Fruit fly (Drosophila melanogaster) whole organism, wandering third instar larva: Measurements from ENCODE around the gene mbt.

Source experiments
- Abd-B ChIP-seq: fragments of >200 bp; optimal IDR thresholded peaks from 2 replicates; lab custom pipeline; 2017; ENCODE audit warnings: missing biosample characterization, missing genetic modification characterization
- CrebA ChIP-seq: fragments of 200-800 bp; sonication (Bioruptor generic); optimal IDR thresholded peaks from 2 replicates; lab custom pipeline; 2016; ENCODE audit warnings: missing biosample characterization, mild to moderate bottlenecking, missing genetic modification characterization, borderline replicate concordance
- Dfd ChIP-seq: fragments of >200 bp; optimal IDR thresholded peaks from 2 replicates; lab custom pipeline; 2017; ENCODE audit warnings: missing biosample characterization, missing genetic modification characterization
- Dif ChIP-seq: fragments of 200-275, 200-300 bp; sonication (Bioruptor generic); optimal IDR thresholded peaks from 2 replicates; lab custom pipeline; 2018; ENCODE audit warnings: missing biosample characterization, missing genetic modification characterization; ENCODE audit not compliant: partially characterized antibody
- GATAd ChIP-seq: sonication (Bioruptor generic); optimal IDR thresholded peaks from 2 replicates; lab custom pipeline; 2016; ENCODE audit warnings: missing biosample characterization, missing genetic modification characterization
- HLH106 ChIP-seq: fragments of 200-800 bp; optimal IDR thresholded peaks from 3 replicates; lab custom pipeline; 2019; ENCODE audit warnings: missing biosample characterization, mild to moderate bottlenecking, missing genetic modification characterization, moderate library complexity
- Hnf4 ChIP-seq: fragments of 200-800 bp; sonication (Bioruptor generic); optimal IDR thresholded peaks from 2 replicates; lab custom pipeline; 2016; ENCODE audit warnings: missing biosample characterization, mild to moderate bottlenecking, missing genetic modification characterization
- Hr78 ChIP-seq: fragments of >200 bp; optimal IDR thresholded peaks from 2 replicates; lab custom pipeline; 2017; ENCODE audit warnings: missing biosample characterization, missing genetic modification characterization
- Hr83 ChIP-seq: fragments of 200-300 bp; sonication (Bioruptor generic); optimal IDR thresholded peaks from 2 replicates; lab custom pipeline; 2016; ENCODE audit warnings: missing biosample characterization, mild to moderate bottlenecking, missing genetic modification characterization, moderate library complexity; ENCODE audit not compliant: poor library complexity, severe bottlenecking
- Jra ChIP-seq: sonication (Bioruptor generic); optimal IDR thresholded peaks from 2 replicates; lab custom pipeline; 2016; ENCODE audit warnings: missing biosample characterization, missing genetic modification characterization
- Rel ChIP-seq, 2 experiments: fragments of 200-800 bp; sonication (Bioruptor generic) in 1 of 2; optimal IDR thresholded peaks; 2 replicates in 1 of 2; 3 replicates in 1 of 2; lab custom pipeline; 2016 to 2019; ENCODE audit warnings: mild to moderate bottlenecking in 2 of 2, missing biosample characterization in 2 of 2, missing genetic modification characterization in 2 of 2, moderate library complexity in 1 of 2
- br ChIP-seq: fragments of 200-800 bp; sonication (Bioruptor generic); optimal IDR thresholded peaks from 2 replicates; lab custom pipeline; 2016; ENCODE audit warnings: missing biosample characterization, missing genetic modification characterization
- brk ChIP-seq: fragments of 200-800 bp; sonication (Bioruptor generic); optimal IDR thresholded peaks from 2 replicates; lab custom pipeline; 2016; ENCODE audit warnings: missing biosample characterization, mild to moderate bottlenecking, missing genetic modification characterization
- dl ChIP-seq, 2 experiments: fragments of 175-275, 200-275 bp in 1 of 2; fragments of 200-275 bp in 1 of 2; sonication (Bioruptor generic); optimal IDR thresholded peaks; lab custom pipeline; 2018; ENCODE audit warnings: mild to moderate bottlenecking in 2 of 2, missing biosample characterization in 2 of 2, missing genetic modification characterization in 2 of 2, moderate library complexity in 2 of 2; ENCODE audit not compliant: partially characterized antibody in 2 of 2, insufficient read depth in 1 of 2
- dmrt93B ChIP-seq: fragments of 200-800 bp; sonication (Bioruptor generic); optimal IDR thresholded peaks from 2 replicates; lab custom pipeline; 2018; ENCODE audit warnings: missing biosample characterization, mild to moderate bottlenecking, missing genetic modification characterization
- dsf ChIP-seq: sonication (Bioruptor generic); optimal IDR thresholded peaks from 2 replicates; lab custom pipeline; 2016; ENCODE audit warnings: missing biosample characterization, missing genetic modification characterization, borderline replicate concordance
- h ChIP-seq: fragments of 200-800 bp; sonication (Bioruptor generic); optimal IDR thresholded peaks from 3 replicates; lab custom pipeline; 2016; ENCODE audit warnings: missing biosample characterization, mild to moderate bottlenecking, missing genetic modification characterization
- sv ChIP-seq: fragments of 200-800 bp; sonication (Bioruptor generic); optimal IDR thresholded peaks from 3 replicates; lab custom pipeline; 2016; ENCODE audit warnings: missing biosample characterization, missing genetic modification characterization

Gene mbt

dm6 chrX:16660632-16661031 lies 50.1 kb downstream of the mbt start:
- TF ChIP-seq Jra (GFP tag; lab: Kevin White, UChicago) (no peak), Abd-B (no peak), Hnf4 (GFP tag; lab: Kevin White, UChicago) (no peak), sv (GFP tag; lab: Kevin White, UChicago) (no peak), Dif (GFP tag; lab: Kevin White, UChicago) (no peak), dsf (GFP tag; lab: Kevin White, UChicago) (no peak), GATAd (no peak), br (GFP tag; lab: Kevin White, UChicago) (no peak), Hr83 (GFP tag; lab: Kevin White, UChicago) (no peak), dmrt93B (GFP tag; lab: Kevin White, UChicago) (no peak), Rel (GFP tag; optimal IDR thresholded peaks at IDR 0.05; lab: Kevin White, UChicago) (no peak), Rel (tag; optimal IDR thresholded peaks at IDR 0.05; lab: Kevin White, UChicago) (no peak), Dfd (GFP tag; lab: Kevin White, UChicago) (no peak), dl (GFP tag; optimal IDR thresholded peaks at IDR 0.05; lab: Kevin White, UChicago; ENCODE audit: insufficient read depth in 1 of 2, partially characterized antibody in 2 of 2) (no peak), h (no peak), brk (no peak), CrebA (GFP tag; lab: Kevin White, UChicago) (no peak), Hr78 (GFP tag; lab: Kevin White, UChicago) (no peak), HLH106 (tag; lab: Kevin White, UChicago) (no peak)
